Fruit fly (Drosophila melanogaster) whole organism, wandering third instar larva: Measurements from ENCODE around the gene CG46270.
"Not testable (repeated sequence)": the region's sequence is repeated elsewhere in the genome, so short reads cannot be mapped to it uniquely, and the experiment has no call there.

Experiments
- Jra ChIP-seq: sonication (Bioruptor generic); optimal IDR thresholded peaks from 2 replicates; lab custom pipeline; 2016; ENCODE audit warnings: missing biosample characterization, missing genetic modification characterization
- br ChIP-seq: fragments of 200-800 bp; sonication (Bioruptor generic); optimal IDR thresholded peaks from 2 replicates; lab custom pipeline; 2016; ENCODE audit warnings: missing biosample characterization, missing genetic modification characterization
- dl ChIP-seq, 2 experiments: fragments of 175-275, 200-275 bp in 1 of 2; fragments of 200-275 bp in 1 of 2; sonication (Bioruptor generic); optimal IDR thresholded peaks; lab custom pipeline; 2018; ENCODE audit warnings: mild to moderate bottlenecking in 2 of 2, missing biosample characterization in 2 of 2, missing genetic modification characterization in 2 of 2, moderate library complexity in 2 of 2; ENCODE audit not compliant: partially characterized antibody in 2 of 2, insufficient read depth in 1 of 2
- dsf ChIP-seq: sonication (Bioruptor generic); optimal IDR thresholded peaks from 2 replicates; lab custom pipeline; 2016; ENCODE audit warnings: missing biosample characterization, missing genetic modification characterization, borderline replicate concordance
- ey ChIP-seq: fragments of 200-800 bp; sonication (Bioruptor generic); optimal IDR thresholded peaks from 2 replicates; lab custom pipeline; 2016; ENCODE audit warnings: missing biosample characterization, missing genetic modification characterization
- lola ChIP-seq: fragments of >200 bp; optimal IDR thresholded peaks from 2 replicates; lab custom pipeline; 2017; ENCODE audit warnings: missing biosample characterization, missing genetic modification characterization
- psq ChIP-seq: fragments of 200-800 bp; sonication (Bioruptor generic); optimal IDR thresholded peaks from 3 replicates; lab custom pipeline; 2017; ENCODE audit warnings: missing biosample characterization, mild to moderate bottlenecking, missing genetic modification characterization, moderate library complexity

DNA sequence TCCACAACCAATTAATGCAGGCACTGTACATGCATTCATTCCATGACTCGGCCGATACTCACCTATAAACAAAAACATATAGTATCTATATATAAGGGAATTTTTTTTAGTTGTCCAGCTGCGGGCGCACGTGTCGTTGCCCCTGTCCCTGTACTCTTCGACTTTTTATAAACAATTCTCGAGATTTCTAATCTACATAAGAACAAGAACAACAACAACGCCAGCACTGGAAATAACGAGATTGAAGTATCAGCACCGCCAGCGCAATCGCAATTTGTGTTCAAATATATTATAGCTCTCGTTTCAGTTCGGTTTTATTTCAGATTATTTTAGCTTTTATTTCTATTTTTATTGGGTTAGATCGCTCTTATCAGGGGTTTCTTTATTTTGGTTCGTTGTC is 47.2 kb downstream of the CG46270 start:
- TF ChIP-seq lola (GFP tag; lab: Kevin White, UChicago); dsf (GFP tag; lab: Kevin White, UChicago); br (GFP tag; lab: Kevin White, UChicago); Jra (GFP tag; lab: Kevin White, UChicago); ey (GFP tag; lab: Kevin White, UChicago); psq (GFP tag; lab: Kevin White, UChicago); dl (GFP tag; optimal IDR thresholded peaks at IDR 0.05; lab: Kevin White, UChicago; ENCODE audit: insufficient read depth in 1 of 2, partially characterized antibody in 2 of 2): not testable (repeated sequence)
